Worm (Caenorhabditis elegans) whole organism, mixed stage, embryonic: ENCODE measurements around the gene C15H11.10.

ENCODE experiments used
- lin-32 ChIP-seq: fragments of 200-800 bp; sonication (Bioruptor generic); optimal IDR thresholded peaks from 2 replicates; lab custom pipeline; 2018; ENCODE audit warnings: mild to moderate bottlenecking, missing genetic modification characterization, missing compliant biosample characterization
- lsy-2 ChIP-seq: fragments of 150-350 bp; optimal IDR thresholded peaks from 2 replicates; lab custom pipeline; 2014; ENCODE audit warnings: missing biosample characterization, missing genetic modification characterization
- nhr-237 ChIP-seq: fragments of 150-350 bp; optimal IDR thresholded peaks from 2 replicates; lab custom pipeline; 2014; ENCODE audit warnings: missing biosample characterization, missing genetic modification characterization
- nhr-76 ChIP-seq: sonication (generic microtip); optimal IDR thresholded peaks from 2 replicates; lab custom pipeline; 2017; ENCODE audit warnings: missing biosample characterization, missing genetic modification characterization
- ztf-11 ChIP-seq: fragments of 150-350 bp; optimal IDR thresholded peaks from 2 replicates; lab custom pipeline; 2014; ENCODE audit warnings: missing biosample characterization, missing genetic modification characterization

DNA sequence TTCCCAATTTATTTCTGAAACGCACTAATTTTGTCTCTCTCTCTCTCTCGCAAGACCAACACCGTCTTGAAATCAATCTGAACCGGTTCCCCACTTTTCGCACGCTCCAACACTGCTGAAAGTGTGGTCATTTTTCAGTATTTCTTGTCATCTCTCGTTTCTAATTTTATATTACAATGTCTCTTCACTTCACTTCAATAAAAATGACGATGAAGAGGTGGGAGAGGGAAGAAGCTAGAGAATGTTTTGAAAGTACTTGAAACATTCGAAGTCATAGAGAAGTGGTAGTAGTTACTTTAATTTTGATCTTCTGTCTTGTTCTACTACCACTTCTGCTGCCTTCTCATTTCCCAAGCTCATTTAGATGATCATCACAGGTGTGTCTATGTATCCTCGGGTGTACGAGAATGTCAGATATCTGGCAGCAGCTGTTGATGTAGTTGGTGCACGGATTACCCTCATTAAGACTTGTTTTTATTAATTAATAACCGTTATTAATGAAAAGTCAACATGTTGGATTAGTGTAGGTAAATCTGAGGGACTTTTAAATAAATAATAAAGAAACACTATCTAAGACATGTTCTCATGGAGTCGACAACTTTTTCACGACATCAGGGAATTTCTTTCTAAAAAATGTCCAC lies 46.3 kb downstream of the C15H11.10 start:
- TF ChIP-seq ztf-11 (tag; lab: Kevin White, UChicago), result no peak
- TF ChIP-seq nhr-237 (tag; lab: Kevin White, UChicago), result no peak
- TF ChIP-seq lin-32 (GFP tag; lab: Kevin White, UChicago), result peak; percentile 97
- no peak for TF ChIP-seq nhr-76 (tag; lab: Kevin White, UChicago)
- TF ChIP-seq lsy-2 (tag; lab: Kevin White, UChicago), result no peak
